Worm (Caenorhabditis elegans) whole organism, L2 larva: ENCODE measurements around the gene C09B8.4.

ENCODE experiments used
- C34F6.9 ChIP-seq: fragments of 150-350 bp; optimal IDR thresholded peaks from 2 replicates; lab custom pipeline; 2014; ENCODE audit warnings: missing biosample characterization, missing genetic modification characterization
- R02D3.7 ChIP-seq: fragments of 150-350 bp; optimal IDR thresholded peaks from 2 replicates; lab custom pipeline; 2014; ENCODE audit warnings: missing biosample characterization, missing genetic modification characterization
- Y55F3AM.14 ChIP-seq: fragments of 200-800 bp; sonication (Bioruptor generic); optimal IDR thresholded peaks from 2 replicates; lab custom pipeline; 2018; ENCODE audit warnings: mild to moderate bottlenecking, missing genetic modification characterization, missing compliant biosample characterization
- ZK546.5 ChIP-seq: sonication (generic microtip); optimal IDR thresholded peaks from 2 replicates; lab custom pipeline; 2017; ENCODE audit warnings: missing biosample characterization, missing genetic modification characterization
- aly-2 ChIP-seq: fragments of 150-350 bp; optimal IDR thresholded peaks from 2 replicates; lab custom pipeline; 2014; ENCODE audit warnings: missing biosample characterization, missing genetic modification characterization
- ama-1 ChIP-seq: fragments of 150-350 bp; optimal IDR thresholded peaks from 2 replicates; lab custom pipeline; 2018; ENCODE audit warnings: inconsistent platforms
- blmp-1 ChIP-seq: sonication (generic microtip); optimal IDR thresholded peaks from 2 replicates; lab custom pipeline; 2017; ENCODE audit warnings: missing genetic modification characterization, mild to moderate bottlenecking, missing compliant biosample characterization, antibody characterized with exemption, moderate library complexity; ENCODE audit not compliant: insufficient read depth
- ceh-16 ChIP-seq: fragments of 150-350 bp; optimal IDR thresholded peaks from 2 replicates; lab custom pipeline; 2014; ENCODE audit warnings: missing biosample characterization, missing genetic modification characterization
- crh-2 ChIP-seq: sonication (generic microtip); optimal IDR thresholded peaks from 2 replicates; lab custom pipeline; 2017; ENCODE audit warnings: missing biosample characterization, missing genetic modification characterization
- egl-27 ChIP-seq: sonication (generic microtip); optimal IDR thresholded peaks from 3 replicates; lab custom pipeline; 2017; ENCODE audit warnings: missing biosample characterization, missing genetic modification reagents, missing genetic modification characterization
- elt-1 ChIP-seq: fragments of 150-350 bp; optimal IDR thresholded peaks from 2 replicates; lab custom pipeline; 2014; ENCODE audit warnings: missing biosample characterization, missing genetic modification characterization
- elt-3 ChIP-seq: sonication (generic microtip); optimal IDR thresholded peaks from 2 replicates; lab custom pipeline; 2017; ENCODE audit warnings: missing biosample characterization, missing genetic modification characterization
- fos-1 ChIP-seq: fragments of 150-350 bp; optimal IDR thresholded peaks from 2 replicates; lab custom pipeline; 2014; ENCODE audit warnings: missing biosample characterization, missing genetic modification characterization
- lin-11 ChIP-seq: fragments of 150-350 bp; sonication (generic microtip); optimal IDR thresholded peaks from 2 replicates; lab custom pipeline; 2014; ENCODE audit warnings: missing biosample characterization, missing genetic modification characterization, inconsistent platforms, mixed read lengths
- lin-13 ChIP-seq: fragments of 150-350 bp; optimal IDR thresholded peaks from 2 replicates; lab custom pipeline; 2014; ENCODE audit warnings: missing biosample characterization, missing genetic modification reagents, missing genetic modification characterization
- lsy-2 ChIP-seq, 2 experiments: fragments of 150-350 bp in 1 of 2; sonication (generic microtip) in 1 of 2; optimal IDR thresholded peaks; 2 replicates each; lab custom pipeline; 2014 to 2017; ENCODE audit warnings: missing biosample characterization in 2 of 2, missing genetic modification characterization in 2 of 2
- mdl-1 ChIP-seq, 2 experiments: fragments of 150-350 bp in 1 of 2; sonication (generic microtip) in 1 of 2; optimal IDR thresholded peaks; 2 replicates each; lab custom pipeline; 2017; ENCODE audit warnings: missing biosample characterization in 2 of 2, missing genetic modification characterization in 2 of 2
- nhr-11 ChIP-seq: fragments of 150-350 bp; optimal IDR thresholded peaks from 2 replicates; lab custom pipeline; 2014; ENCODE audit warnings: missing biosample characterization, missing genetic modification characterization
- nhr-12 ChIP-seq: fragments of 150-350 bp; optimal IDR thresholded peaks from 2 replicates; lab custom pipeline; 2014; ENCODE audit warnings: missing biosample characterization, missing genetic modification characterization
- nhr-129 ChIP-seq: fragments of 150-350 bp; optimal IDR thresholded peaks from 2 replicates; lab custom pipeline; 2014; ENCODE audit warnings: missing biosample characterization, missing genetic modification characterization
- nhr-21 ChIP-seq: fragments of 150-350 bp; optimal IDR thresholded peaks from 2 replicates; lab custom pipeline; 2014; ENCODE audit warnings: missing biosample characterization, missing genetic modification characterization
- nhr-23 ChIP-seq: fragments of 150-350 bp; optimal IDR thresholded peaks from 2 replicates; lab custom pipeline; 2014; ENCODE audit warnings: missing biosample characterization, missing genetic modification reagents, missing genetic modification characterization
- nhr-237 ChIP-seq: fragments of 150-350 bp; optimal IDR thresholded peaks from 2 replicates; lab custom pipeline; 2014; ENCODE audit warnings: missing biosample characterization, missing genetic modification characterization
- nhr-25 ChIP-seq: fragments of 150-350 bp; sonication (generic microtip); optimal IDR thresholded peaks from 3 replicates; lab custom pipeline; 2014; ENCODE audit warnings: missing biosample characterization, missing genetic modification characterization
- nhr-6 ChIP-seq: fragments of 150-350 bp; optimal IDR thresholded peaks from 2 replicates; lab custom pipeline; 2014; ENCODE audit warnings: missing biosample characterization, missing genetic modification characterization
- peb-1 ChIP-seq: fragments of 150-350 bp; optimal IDR thresholded peaks from 2 replicates; lab custom pipeline; 2014; ENCODE audit warnings: missing biosample characterization, missing genetic modification characterization
- skn-1 ChIP-seq: sonication (generic microtip); optimal IDR thresholded peaks from 2 replicates; lab custom pipeline; 2017; ENCODE audit warnings: missing biosample characterization, missing genetic modification characterization
- sma-3 ChIP-seq: sonication (generic microtip); optimal IDR thresholded peaks from 2 replicates; lab custom pipeline; 2016; ENCODE audit warnings: missing genetic modification reagents, missing genetic modification characterization, missing compliant biosample characterization
- sma-9 ChIP-seq, 2 experiments: fragments of 150-350 bp in 1 of 2; sonication (generic microtip) in 1 of 2; optimal IDR thresholded peaks; 2 replicates each; lab custom pipeline; 2014 to 2016; ENCODE audit warnings: missing genetic modification characterization in 2 of 2, mild to moderate bottlenecking in 1 of 2, missing biosample characterization in 1 of 2, missing compliant biosample characterization in 1 of 2, missing genetic modification reagents in 1 of 2, moderate library complexity in 1 of 2
- snpc-4 ChIP-seq: fragments of 150-350 bp; optimal IDR thresholded peaks from 2 replicates; lab custom pipeline; 2014; ENCODE audit warnings: missing biosample characterization, missing genetic modification characterization
- unc-39 ChIP-seq: fragments of 150-350 bp; optimal IDR thresholded peaks from 2 replicates; lab custom pipeline; 2014; ENCODE audit warnings: missing biosample characterization, missing genetic modification characterization
- unc-55 ChIP-seq: fragments of 150-350 bp; sonication (generic microtip); optimal IDR thresholded peaks from 3 replicates; lab custom pipeline; 2014; ENCODE audit warnings: missing biosample characterization, missing genetic modification reagents, missing genetic modification characterization
- unc-62 ChIP-seq: fragments of 150-350 bp; optimal IDR thresholded peaks from 2 replicates; lab custom pipeline; 2014; ENCODE audit warnings: missing biosample characterization, missing genetic modification reagents, missing genetic modification characterization
- zag-1 ChIP-seq: fragments of 150-350 bp; optimal IDR thresholded peaks from 2 replicates; lab custom pipeline; 2014; ENCODE audit warnings: missing biosample characterization, missing genetic modification characterization
- ztf-11 ChIP-seq: sonication (generic microtip); optimal IDR thresholded peaks from 2 replicates; lab custom pipeline; 2017; ENCODE audit warnings: missing biosample characterization, missing genetic modification characterization

Gene C09B8.4

DNA sequence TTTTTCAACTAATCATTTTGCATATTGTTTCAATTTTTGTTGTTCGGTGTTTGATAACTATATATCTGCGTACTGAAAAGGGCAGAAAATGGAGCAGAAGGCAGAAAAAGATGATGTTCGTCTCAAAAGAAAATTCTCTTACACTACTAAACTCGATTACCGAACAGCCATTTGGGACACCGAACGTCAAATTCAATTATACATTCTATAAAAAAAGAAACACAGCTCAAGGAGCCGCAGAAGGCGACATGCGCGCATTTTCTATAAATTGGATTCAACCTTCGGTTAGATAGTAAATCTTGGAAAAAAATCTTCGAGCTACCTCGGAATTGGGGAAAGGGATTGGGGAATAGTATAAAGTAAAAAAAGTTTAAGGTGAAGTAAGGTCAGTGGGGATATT lies 36.5 kb downstream of the C09B8.4 start:
- TF ChIP-seq nhr-11 (tag; lab: Kevin White, UChicago), result no peak
- no peak for TF ChIP-seq lin-13 (GFP tag; lab: Kevin White, UChicago)
- TF ChIP-seq unc-55 (GFP tag; lab: Kevin White, UChicago), result no peak
- no peak for TF ChIP-seq lin-11
- TF ChIP-seq sma-9 (GFP tag; optimal IDR thresholded peaks at IDR 0.05; lab: Kevin White, UChicago), result peak; percentile 38
- TF ChIP-seq sma-9 (tag; optimal IDR thresholded peaks at IDR 0.05; lab: Kevin White, UChicago), result no peak

DNA sequence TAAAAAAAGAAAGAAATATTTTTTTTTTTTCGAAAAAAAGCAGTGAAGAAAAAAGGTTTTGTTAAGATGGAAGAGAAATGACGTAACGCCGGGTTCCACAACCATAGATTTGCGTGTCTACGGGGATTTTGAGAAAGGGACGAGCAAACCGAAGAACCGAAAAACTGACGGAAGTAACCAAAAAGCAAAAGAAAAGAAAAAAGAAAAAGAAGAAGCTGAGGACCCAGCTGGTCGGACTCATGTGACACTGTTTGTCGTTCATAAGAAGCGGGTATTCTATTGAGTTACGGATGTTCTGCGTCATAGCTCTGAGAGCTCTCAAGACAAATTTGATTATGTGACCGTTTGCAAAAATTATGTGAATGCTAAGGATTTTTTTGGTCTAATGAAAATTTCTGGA lies 36.9 kb downstream of the C09B8.4 start:
- TF ChIP-seq lsy-2 (tag; optimal IDR thresholded peaks at IDR 0.05; lab: Kevin White, UChicago) (peak in 1 of 2 experiments; percentile 47), unc-55 (GFP tag; lab: Kevin White, UChicago) (peak; percentile 43), unc-62 (GFP tag; lab: Kevin White, UChicago) (no peak), ZK546.5 (no peak), aly-2 (tag; lab: Kevin White, UChicago) (no peak), ceh-16 (no peak), nhr-25 (tag; lab: Kevin White, UChicago) (no peak), nhr-6 (peak; percentile 36), peb-1 (tag; lab: Kevin White, UChicago) (no peak), crh-2 (tag; lab: Kevin White, UChicago) (peak; percentile 6), ama-1 (lab: Kevin White, UChicago) (no peak), mdl-1 (tag; optimal IDR thresholded peaks at IDR 0.05; lab: Kevin White, UChicago) (no peak), nhr-12 (tag; lab: Kevin White, UChicago) (no peak), nhr-237 (tag; lab: Kevin White, UChicago) (no peak), zag-1 (tag; lab: Kevin White, UChicago) (peak; percentile 35), sma-3 (no peak), skn-1 (no peak), elt-3 (tag; lab: Kevin White, UChicago) (no peak), nhr-11 (tag; lab: Kevin White, UChicago) (no peak), nhr-129 (tag; lab: Kevin White, UChicago) (peak; percentile 15), unc-39 (no peak), nhr-21 (no peak), nhr-23 (tag; lab: Kevin White, UChicago) (no peak), egl-27 (tag; lab: Kevin White, UChicago) (no peak), Y55F3AM.14 (peak; percentile 84), C34F6.9 (tag; lab: Kevin White, UChicago) (peak; percentile 14), elt-1 (no peak), sma-9 (GFP tag; optimal IDR thresholded peaks at IDR 0.05; lab: Kevin White, UChicago) (peak; percentile 65), sma-9 (tag; optimal IDR thresholded peaks at IDR 0.05; lab: Kevin White, UChicago) (no peak), snpc-4 (tag; lab: Kevin White, UChicago) (no peak)

DNA sequence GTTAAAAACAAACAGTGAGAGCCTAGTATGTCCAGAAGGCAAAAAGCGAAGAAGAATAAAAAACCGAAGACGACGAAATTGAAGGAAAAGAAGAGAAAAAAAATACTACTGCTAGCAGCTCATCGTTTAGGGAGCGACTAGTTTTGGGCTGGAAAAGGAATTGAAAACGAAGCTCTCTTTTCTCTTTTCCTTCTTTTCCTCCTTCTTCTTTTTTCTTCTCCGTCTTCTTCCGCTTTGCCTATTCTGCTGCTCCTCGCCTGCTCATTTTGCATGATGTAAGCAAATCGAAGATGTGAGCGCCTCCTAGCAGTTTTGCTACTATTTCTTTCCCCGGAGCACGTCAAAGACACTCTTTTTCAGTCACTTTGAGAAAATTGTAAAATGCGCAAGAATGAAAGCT lies 38.0 kb downstream of the C09B8.4 start:
- TF ChIP-seq nhr-25 (tag; lab: Kevin White, UChicago), result no peak
- peak; percentile 49 for TF ChIP-seq unc-55 (GFP tag; lab: Kevin White, UChicago)
- TF ChIP-seq C34F6.9 (tag; lab: Kevin White, UChicago), result peak; percentile 40
- peak in 1 of 2 experiments; percentile 10 for TF ChIP-seq lsy-2 (tag; optimal IDR thresholded peaks at IDR 0.05; lab: Kevin White, UChicago)
- peak; percentile 22 for TF ChIP-seq crh-2 (tag; lab: Kevin White, UChicago)
- TF ChIP-seq, all 48 proteins: peak for 4

DNA sequence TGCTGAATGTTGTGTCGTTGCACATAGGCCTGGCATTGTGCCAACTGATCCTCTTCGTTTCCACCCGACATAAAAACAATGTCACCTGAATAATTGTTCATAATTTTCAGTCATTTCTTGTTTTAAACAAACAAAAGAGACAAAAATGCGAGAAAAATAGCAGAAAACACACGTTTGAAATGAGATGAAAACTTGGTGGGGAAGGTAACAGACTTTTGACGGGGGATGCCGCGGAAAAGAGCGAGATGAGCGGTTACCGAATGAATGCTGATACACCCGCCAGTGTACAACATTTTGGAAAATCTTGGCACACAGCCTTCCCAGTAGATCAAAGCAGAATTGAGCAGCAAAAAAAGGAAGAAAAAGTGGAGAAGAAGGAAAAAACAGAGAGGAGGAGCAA lies 42.0 kb downstream of the C09B8.4 start, which contains the start of gene kin-2:
kin-2 (minus strand) TSS at position 101 of the 400 bp plus-strand sequence.
- TF ChIP-seq ztf-11 (tag; lab: Kevin White, UChicago), result no peak
- no peak for TF ChIP-seq R02D3.7
- TF ChIP-seq fos-1 (tag; lab: Kevin White, UChicago), result no peak
- no peak for TF ChIP-seq mdl-1 (tag; optimal IDR thresholded peaks at IDR 0.05; lab: Kevin White, UChicago)
- TF ChIP-seq blmp-1 (tag; lab: Kevin White, UChicago), result no peak
- TF ChIP-seq aly-2 (tag; lab: Kevin White, UChicago), result no peak
- TF ChIP-seq ama-1 (lab: Kevin White, UChicago), result no peak
- TF ChIP-seq unc-39, result no peak
- TF ChIP-seq nhr-21, result no peak
- TF ChIP-seq nhr-6, result no peak
- TF ChIP-seq zag-1 (tag; lab: Kevin White, UChicago), result no peak
- TF ChIP-seq snpc-4 (tag; lab: Kevin White, UChicago), result no peak
- TF ChIP-seq sma-3, result no peak
- no peak for TF ChIP-seq nhr-129 (tag; lab: Kevin White, UChicago)
- no peak for TF ChIP-seq ZK546.5
- no peak for TF ChIP-seq unc-62 (GFP tag; lab: Kevin White, UChicago)
